Fruit fly (Drosophila melanogaster) whole organism, embryonic: ENCODE data around the gene amrt.

Experiments used
- Abd-B ChIP-seq: fragments of 200-800 bp; sonication (Bioruptor generic); optimal IDR thresholded peaks from 2 replicates; lab custom pipeline; 2018; ENCODE audit warnings: missing biosample characterization, mild to moderate bottlenecking, missing genetic modification characterization, moderate library complexity
- Bgb ChIP-seq: fragments of 200-800 bp; sonication (Bioruptor generic); IDR thresholded peaks from 2 replicates; pipeline ENCODE4 v1.3.6; 2022; ENCODE audit warnings: missing biosample characterization, missing genetic modification characterization; ENCODE audit not compliant: partially characterized antibody
- CG10147 ChIP-seq: fragments of 200-800 bp; sonication (Bioruptor generic); optimal IDR thresholded peaks from 2 replicates; lab custom pipeline; 2019; ENCODE audit warnings: missing biosample characterization, mild to moderate bottlenecking, missing genetic modification characterization, moderate library complexity
- CG10267 ChIP-seq: fragments of 200-800 bp; sonication (Bioruptor generic); optimal IDR thresholded peaks from 2 replicates; lab custom pipeline; 2018; ENCODE audit warnings: missing biosample characterization, mild to moderate bottlenecking, missing genetic modification characterization, moderate library complexity
- CG11093 ChIP-seq: fragments of 200-800 bp; sonication (Bioruptor generic); IDR thresholded peaks from 3 replicates; pipeline ENCODE4 v1.3.6; 2022; ENCODE audit warnings: missing biosample characterization, missing genetic modification characterization
- CG11504 ChIP-seq: fragments of 200-800 bp; sonication (Bioruptor generic); optimal IDR thresholded peaks from 3 replicates; lab custom pipeline; 2019; ENCODE audit warnings: missing biosample characterization, mild to moderate bottlenecking, missing genetic modification characterization, moderate library complexity
- CG14667 ChIP-seq: fragments of 200-800 bp; sonication (Bioruptor generic); IDR thresholded peaks from 2 replicates; pipeline ENCODE4 v1.3.6; 2022; ENCODE audit warnings: missing biosample characterization, missing genetic modification characterization
- CG15073 ChIP-seq: fragments of 200-800 bp; sonication (Bioruptor generic); optimal IDR thresholded peaks from 2 replicates; lab custom pipeline; 2016; ENCODE audit warnings: missing biosample characterization, missing genetic modification characterization
- CG15601 ChIP-seq: fragments of 200-800 bp; sonication (Bioruptor generic); optimal IDR thresholded peaks from 3 replicates; lab custom pipeline; 2019; ENCODE audit warnings: missing biosample characterization, mild to moderate bottlenecking, missing genetic modification characterization, moderate library complexity
- CG1647 ChIP-seq: fragments of 200-800 bp; sonication (Bioruptor generic); optimal IDR thresholded peaks from 3 replicates; lab custom pipeline; 2016; ENCODE audit warnings: missing biosample characterization, missing genetic modification characterization
- CG31224 ChIP-seq: fragments of 200-800 bp; sonication (Bioruptor generic); IDR thresholded peaks from 2 replicates; pipeline ENCODE4 v1.3.6; 2022; ENCODE audit warnings: missing biosample characterization, missing genetic modification characterization
- CG31365 ChIP-seq: fragments of 200-800 bp; sonication (Bioruptor generic); optimal IDR thresholded peaks from 2 replicates; lab custom pipeline; 2018; ENCODE audit warnings: missing biosample characterization, mild to moderate bottlenecking, missing genetic modification characterization
- CG32532 ChIP-seq: fragments of 200-800 bp; sonication (Bioruptor generic); IDR thresholded peaks from 2 replicates; pipeline ENCODE4 v1.3.6; 2022; ENCODE audit warnings: missing biosample characterization, missing genetic modification characterization
- CG33213 ChIP-seq: fragments of 200-800 bp; sonication (Bioruptor generic); optimal IDR thresholded peaks from 3 replicates; lab custom pipeline; 2016; ENCODE audit warnings: missing biosample characterization, missing genetic modification characterization
- CG33557 ChIP-seq: fragments of 200-800 bp; sonication (Bioruptor generic); optimal IDR thresholded peaks from 2 replicates; lab custom pipeline; 2019; ENCODE audit warnings: missing biosample characterization, mild to moderate bottlenecking, missing genetic modification characterization, moderate library complexity
- CG5953 ChIP-seq: fragments of 200-800 bp; sonication (Bioruptor generic); IDR thresholded peaks from 2 replicates; pipeline ENCODE4 v1.3.6; 2022; ENCODE audit warnings: missing biosample characterization, missing genetic modification characterization
- CG6254 ChIP-seq: fragments of 200-800 bp; sonication (Bioruptor generic); optimal IDR thresholded peaks from 3 replicates; lab custom pipeline; 2017; ENCODE audit warnings: mild to moderate bottlenecking, missing biosample characterization, missing genetic modification reagents, missing genetic modification characterization
- CG7556 ChIP-seq: fragments of 200-800 bp; sonication (Bioruptor generic); optimal IDR thresholded peaks from 2 replicates; lab custom pipeline; 2017; ENCODE audit warnings: missing biosample characterization, mild to moderate bottlenecking, missing genetic modification characterization
- CkIIα-i1 ChIP-seq: fragments of 200-800 bp; sonication (Bioruptor generic); IDR thresholded peaks from 2 replicates; pipeline ENCODE4 v1.3.6; 2022; ENCODE audit warnings: missing biosample characterization, missing genetic modification characterization
- D ChIP-seq, 2 experiments: fragments of 200-800 bp in 1 of 2; fragments of >200 bp in 1 of 2; sonication (Bioruptor generic) in 1 of 2; optimal IDR thresholded peaks; 2 replicates in 1 of 2; 3 replicates in 1 of 2; lab custom pipeline; 2017; ENCODE audit warnings: mild to moderate bottlenecking in 1 of 2, missing biosample characterization in 1 of 2, missing genetic modification characterization in 1 of 2, missing genetic modification reagents in 1 of 2
- Dek ChIP-seq: fragments of 200-800 bp; sonication (Bioruptor generic); optimal IDR thresholded peaks from 3 replicates; lab custom pipeline; 2019; ENCODE audit warnings: missing biosample characterization, mild to moderate bottlenecking, missing genetic modification characterization, moderate library complexity
- Hmr ChIP-seq: fragments of 200-800 bp; sonication (Bioruptor generic); optimal IDR thresholded peaks from 3 replicates; lab custom pipeline; 2017; ENCODE audit warnings: mild to moderate bottlenecking, missing biosample characterization, missing genetic modification reagents, missing genetic modification characterization
- Lpt ChIP-seq: fragments of >200 bp; optimal IDR thresholded peaks from 2 replicates; lab custom pipeline; 2018; ENCODE audit warnings: missing biosample characterization, missing genetic modification characterization
- Poxn ChIP-seq: fragments of 200-800 bp; sonication (Bioruptor generic); IDR thresholded peaks from 2 replicates; pipeline ENCODE4 v1.3.6; 2022; ENCODE audit warnings: missing biosample characterization, missing genetic modification characterization
- Rx ChIP-seq: fragments of 200-800 bp; sonication (Bioruptor generic); IDR thresholded peaks from 2 replicates; pipeline ENCODE4 v1.3.6; 2022; ENCODE audit warnings: missing biosample characterization, missing genetic modification characterization
- Xrp1 ChIP-seq: fragments of 200-800 bp; sonication (Bioruptor generic); IDR thresholded peaks from 2 replicates; pipeline ENCODE4 v1.3.6; 2022; ENCODE audit warnings: missing biosample characterization, missing genetic modification characterization
- ato ChIP-seq: fragments of 200-800 bp; sonication (Bioruptor generic); IDR thresholded peaks from 2 replicates; pipeline ENCODE4 v1.3.6; 2022; ENCODE audit warnings: missing biosample characterization, missing genetic modification characterization; ENCODE audit not compliant: partially characterized antibody
- cas ChIP-seq: fragments of 200-800 bp; sonication (Bioruptor generic); IDR thresholded peaks from 2 replicates; pipeline ENCODE4 v1.3.6; 2022; ENCODE audit warnings: missing biosample characterization, missing genetic modification characterization
- chn ChIP-seq: fragments of 200-800 bp; sonication (Bioruptor generic); optimal IDR thresholded peaks from 2 replicates; lab custom pipeline; 2016; ENCODE audit warnings: missing biosample characterization, missing genetic modification characterization
- da ChIP-seq: fragments of 200-800 bp; sonication (Bioruptor generic); optimal IDR thresholded peaks from 2 replicates; lab custom pipeline; 2016; ENCODE audit warnings: missing biosample characterization, missing genetic modification characterization
- emc ChIP-seq: fragments of 200-800 bp; sonication (Bioruptor generic); optimal IDR thresholded peaks from 2 replicates; lab custom pipeline; 2016; ENCODE audit warnings: missing biosample characterization, missing genetic modification characterization
- fd64A ChIP-seq: fragments of 200-800 bp; sonication (Bioruptor generic); optimal IDR thresholded peaks from 3 replicates; lab custom pipeline; 2018; ENCODE audit warnings: missing biosample characterization, mild to moderate bottlenecking, missing genetic modification characterization
- fru ChIP-seq: fragments of >200 bp; optimal IDR thresholded peaks from 2 replicates; lab custom pipeline; 2017
- inv ChIP-seq: fragments of 200-800 bp; sonication (Bioruptor generic); IDR thresholded peaks from 2 replicates; pipeline ENCODE4 v1.3.6; 2022; ENCODE audit warnings: missing biosample characterization, missing genetic modification characterization; ENCODE audit not compliant: partially characterized antibody
- kah ChIP-seq: fragments of 200-800 bp; sonication (Bioruptor generic); optimal IDR thresholded peaks from 2 replicates; lab custom pipeline; 2018; ENCODE audit warnings: missing biosample characterization, mild to moderate bottlenecking, missing genetic modification characterization
- mld ChIP-seq: fragments of 200-800 bp; sonication (Bioruptor generic); IDR thresholded peaks from 3 replicates; pipeline ENCODE4 v1.3.6; 2022; ENCODE audit warnings: missing biosample characterization, missing genetic modification characterization; ENCODE audit not compliant: partially characterized antibody
- nerfin-1 ChIP-seq: fragments of 200-800 bp; sonication (Bioruptor generic); optimal IDR thresholded peaks from 3 replicates; lab custom pipeline; 2019; ENCODE audit warnings: missing biosample characterization, mild to moderate bottlenecking, missing genetic modification characterization, moderate library complexity
- p53 ChIP-seq: fragments of 200-800 bp; sonication (Bioruptor generic); optimal IDR thresholded peaks from 2 replicates; lab custom pipeline; 2016; ENCODE audit warnings: missing biosample characterization, missing genetic modification characterization
- pfk ChIP-seq: fragments of 200-800 bp; sonication (Bioruptor generic); optimal IDR thresholded peaks from 2 replicates; lab custom pipeline; 2018; ENCODE audit warnings: missing biosample characterization, mild to moderate bottlenecking, missing genetic modification characterization, moderate library complexity
- pum ChIP-seq: fragments of 200-800 bp; sonication (Bioruptor generic); optimal IDR thresholded peaks from 2 replicates; lab custom pipeline; 2016; ENCODE audit warnings: missing biosample characterization, missing genetic modification characterization
- row ChIP-seq: fragments of 200-800 bp; sonication (Bioruptor generic); IDR thresholded peaks from 3 replicates; pipeline ENCODE4 v1.3.6; 2022; ENCODE audit warnings: missing biosample characterization, missing genetic modification characterization
- sim ChIP-seq: fragments of 200-800 bp; sonication (Bioruptor generic); IDR thresholded peaks from 2 replicates; pipeline ENCODE4 v1.3.6; 2022; ENCODE audit warnings: missing biosample characterization, missing genetic modification characterization
- sqz ChIP-seq: fragments of 200-800 bp; sonication (Bioruptor generic); optimal IDR thresholded peaks from 3 replicates; lab custom pipeline; 2018; ENCODE audit warnings: missing biosample characterization, mild to moderate bottlenecking, missing genetic modification characterization
- tio ChIP-seq: fragments of 200-800 bp; sonication (Bioruptor generic); optimal IDR thresholded peaks from 2 replicates; lab custom pipeline; 2017; ENCODE audit warnings: missing biosample characterization, missing genetic modification characterization, inconsistent platforms
- tll ChIP-seq, 2 experiments: fragments of 200-800 bp in 1 of 2; fragments of >200 bp in 1 of 2; sonication (Bioruptor generic) in 1 of 2; optimal IDR thresholded peaks; 2 replicates each; lab custom pipeline; 2017 to 2019; ENCODE audit warnings: missing biosample characterization in 2 of 2, missing genetic modification characterization in 2 of 2, mild to moderate bottlenecking in 1 of 2, moderate library complexity in 1 of 2
- tna ChIP-seq: fragments of 200-800 bp; sonication (Bioruptor generic); IDR thresholded peaks from 2 replicates; pipeline ENCODE4 v1.3.6; 2022; ENCODE audit warnings: missing biosample characterization, missing genetic modification characterization; ENCODE audit not compliant: partially characterized antibody
- toy ChIP-seq: fragments of 200-800 bp; sonication (Bioruptor generic); IDR thresholded peaks from 2 replicates; pipeline ENCODE4 v1.3.6; 2022; ENCODE audit warnings: missing biosample characterization, missing genetic modification characterization
- trh ChIP-seq: fragments of 200-800 bp; sonication (Bioruptor generic); optimal IDR thresholded peaks from 2 replicates; lab custom pipeline; 2016; ENCODE audit warnings: missing biosample characterization, missing genetic modification characterization
- zfh1 ChIP-seq: fragments of 200-800 bp; sonication (Bioruptor generic); IDR thresholded peaks from 3 replicates; pipeline ENCODE4 v1.3.6; 2022; ENCODE audit warnings: missing biosample characterization, missing genetic modification characterization

Gene amrt

DNA sequence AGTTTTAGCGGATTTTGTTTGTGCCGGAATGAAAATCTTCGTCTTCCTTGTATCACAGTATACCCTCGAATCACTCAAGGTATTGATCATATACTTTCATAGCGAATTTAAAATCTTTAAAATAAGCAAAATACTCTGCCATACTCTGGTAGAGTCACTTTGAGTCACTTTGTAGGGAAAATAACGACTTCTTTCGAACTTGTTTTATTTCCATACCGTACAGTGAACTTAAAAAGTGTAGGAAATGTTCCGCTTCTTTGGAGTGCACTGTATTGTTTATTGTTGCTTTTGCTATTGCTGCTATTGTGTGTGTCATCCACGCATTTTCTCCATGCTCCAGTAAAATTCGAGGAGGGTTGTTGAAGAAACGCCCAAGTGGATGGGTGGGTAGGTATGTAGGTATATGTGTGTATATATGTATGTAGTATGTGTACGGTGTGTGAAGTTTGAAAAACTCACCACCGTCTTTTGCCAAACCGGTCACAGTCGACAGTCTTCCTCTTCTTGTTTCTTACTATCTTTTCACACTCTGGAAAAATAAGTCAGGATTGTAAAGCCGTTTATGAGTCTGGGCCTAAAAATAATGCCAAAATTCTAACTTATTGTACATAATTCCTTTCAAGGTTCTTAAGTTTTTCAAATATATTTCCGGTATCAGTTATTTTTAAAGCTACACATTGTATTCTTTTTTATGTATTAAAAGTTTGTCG lies 6.9 kb downstream of the amrt start (continued):
- no peak for TF ChIP-seq Rx
- no peak for TF ChIP-seq D (optimal IDR thresholded peaks at IDR 0.05; lab: Kevin White, UChicago)
- TF ChIP-seq D (GFP tag; optimal IDR thresholded peaks at IDR 0.05; lab: Kevin White, UChicago): peak; percentile 45
- no peak for TF ChIP-seq CG11093
- TF ChIP-seq CG33557 (GFP tag; lab: Kevin White, UChicago): no peak
- TF ChIP-seq CkIIα-i1 (GFP tag; lab: Robert Waterston, UW): no peak
- no peak for TF ChIP-seq Dek (tag; lab: Kevin White, UChicago)
- TF ChIP-seq zfh1 (GFP tag; lab: Robert Waterston, UW): no peak
- TF ChIP-seq CG10267 (tag; lab: Kevin White, UChicago): peak; percentile 17
- TF ChIP-seq tio (GFP tag; lab: Kevin White, UChicago): no peak
- TF ChIP-seq CG31224 (GFP tag; lab: Robert Waterston, UW): no peak
- no peak for TF ChIP-seq CG6254 (GFP tag; lab: Kevin White, UChicago)
- peak; percentile 15 for TF ChIP-seq CG15601 (tag; lab: Kevin White, UChicago)
- no peak for TF ChIP-seq CG15073 (GFP tag; lab: Kevin White, UChicago)
- no peak for TF ChIP-seq cas
- TF ChIP-seq Bgb (GFP tag; lab: Robert Waterston, UW): no peak
- TF ChIP-seq pfk (GFP tag; lab: Kevin White, UChicago): no peak
- no peak for TF ChIP-seq Poxn
- TF ChIP-seq tll (GFP tag; optimal IDR thresholded peaks at IDR 0.05; lab: Kevin White, UChicago): no peak
- peak; percentile 89 for TF ChIP-seq nerfin-1 (tag; lab: Kevin White, UChicago)
- no peak for TF ChIP-seq CG31365
- TF ChIP-seq CG7556 (GFP tag; lab: Kevin White, UChicago): peak; percentile 63
- TF ChIP-seq CG14667 (GFP tag; lab: Robert Waterston, UW): no peak
- TF ChIP-seq trh (GFP tag; lab: Kevin White, UChicago): no peak
- TF ChIP-seq Xrp1: peak; percentile 59; the same call in 1 of the 2 replicates
- TF ChIP-seq CG1647 (GFP tag; lab: Kevin White, UChicago): peak; percentile 22
- no peak for TF ChIP-seq inv (GFP tag; lab: Robert Waterston, UW)
- TF ChIP-seq row (GFP tag; lab: Robert Waterston, UW): peak; percentile 79
- TF ChIP-seq kah (GFP tag; lab: Kevin White, UChicago): no peak
- TF ChIP-seq sqz (GFP tag; lab: Kevin White, UChicago): peak; percentile 17
- no peak for TF ChIP-seq CG5953 (GFP tag; lab: Robert Waterston, UW)
- no peak for TF ChIP-seq CG33213 (GFP tag; lab: Kevin White, UChicago)
- TF ChIP-seq da (GFP tag; lab: Kevin White, UChicago): no peak
- TF ChIP-seq fru (lab: Kevin White, UChicago): no peak
- no peak for TF ChIP-seq chn (GFP tag; lab: Kevin White, UChicago)
- no peak for TF ChIP-seq Lpt (GFP tag; lab: Kevin White, UChicago)
- TF ChIP-seq Hmr (GFP tag; lab: Kevin White, UChicago): peak; percentile 53
- no peak for TF ChIP-seq emc (GFP tag; lab: Kevin White, UChicago)
- peak; percentile 17 for TF ChIP-seq CG10147
- no peak for TF ChIP-seq Abd-B (GFP tag; lab: Kevin White, UChicago)
- no peak for TF ChIP-seq toy (GFP tag; lab: Robert Waterston, UW)
- peak; percentile 59 for TF ChIP-seq CG11504 (tag; lab: Kevin White, UChicago)
- no peak for TF ChIP-seq mld (GFP tag; lab: Robert Waterston, UW)
- no peak for TF ChIP-seq CG32532 (GFP tag; lab: Robert Waterston, UW)
- TF ChIP-seq sim (GFP tag; lab: Robert Waterston, UW): 0 out of 2 replicates have a peak, but pooled peaks have one; percentile 24
- TF ChIP-seq tna (GFP tag; lab: Robert Waterston, UW): no peak
- no peak for TF ChIP-seq ato
- TF ChIP-seq pum (GFP tag; lab: Kevin White, UChicago): peak; percentile 24
- no peak for TF ChIP-seq fd64A
- no peak for TF ChIP-seq p53 (GFP tag; lab: Kevin White, UChicago)
